Worm (Caenorhabditis elegans): ENCODE data around the gene tpp-2.
A peak's percentile ranks its signal among the peaks of the same experiment; 100 is the strongest.

The tpp-2 gene

ce11 chrII:6047639-6048159, 49.7 kb downstream of the tpp-2 start, which contains the start of the genes R12C12.6 and ran-5 (continued):
- TF ChIP-seq Y53F4B.3 (GFP tag; IDR thresholded peaks at IDR 0.05), result no peak
- no peak for TF ChIP-seq hlh-26 (GFP tag; conservative IDR thresholded peaks at IDR 0.05)
- no peak for TF ChIP-seq madf-10 (tag; optimal IDR thresholded peaks at IDR 0.05)
- no peak for TF ChIP-seq B0261.1 (tag; optimal IDR thresholded peaks at IDR 0.05)
- TF ChIP-seq lir-1 (GFP tag; conservative IDR thresholded peaks at IDR 0.05), result peak; percentile 62
- peak; percentile 11 for TF ChIP-seq unc-130 (GFP tag; optimal IDR thresholded peaks at IDR 0.05)
- no peak; the same call in 1 of the 2 replicates for TF ChIP-seq ceh-91 (GFP tag; IDR thresholded peaks at IDR 0.05)
- TF ChIP-seq cebp-1 (GFP tag; IDR thresholded peaks at IDR 0.05), result no peak
- peak; percentile 80 for TF ChIP-seq cebp-1 (tag; optimal IDR thresholded peaks at IDR 0.05)
- TF ChIP-seq let-607 (tag; optimal IDR thresholded peaks at IDR 0.05), result peak in 1 of 2 experiments; percentile 69
- TF ChIP-seq F52B5.7 (tag; optimal IDR thresholded peaks at IDR 0.05), result no peak
- no peak for TF ChIP-seq B0019.2 (GFP tag; conservative IDR thresholded peaks at IDR 0.05)
- peak; percentile 73 for TF ChIP-seq tlf-1 (GFP tag; optimal IDR thresholded peaks at IDR 0.05)
- TF ChIP-seq ztf-28 (GFP tag; IDR thresholded peaks at IDR 0.05), result no peak
- TF ChIP-seq Y56A3A.18 (GFP tag; IDR thresholded peaks at IDR 0.05), result peak; percentile 81
- peak; percentile 60 for TF ChIP-seq tbp1 (GFP tag; optimal IDR thresholded peaks at IDR 0.05)
- TF ChIP-seq madf-6 (GFP tag; IDR thresholded peaks at IDR 0.05), result peak; percentile 84
- TF ChIP-seq F39B2.1 (GFP tag; IDR thresholded peaks at IDR 0.05), result no peak
- TF ChIP-seq unc-62 (GFP tag; optimal IDR thresholded peaks at IDR 0.05), result no peak
- no peak for TF ChIP-seq ceh-79 (tag; optimal IDR thresholded peaks at IDR 0.05)
- TF ChIP-seq ccch-3 (GFP tag; optimal IDR thresholded peaks at IDR 0.05), result no peak
- peak; percentile 41 for TF ChIP-seq him-1 (tag; optimal IDR thresholded peaks at IDR 0.05)
- no peak for TF ChIP-seq mes-4 (tag; optimal IDR thresholded peaks at IDR 0.05)
- TF ChIP-seq ztf-25 (GFP tag; IDR thresholded peaks at IDR 0.05), result no peak
- TF ChIP-seq egl-44 (GFP tag; IDR thresholded peaks at IDR 0.05), result no peak
- peak; percentile 72 for TF ChIP-seq lsl-1 (GFP tag; optimal IDR thresholded peaks at IDR 0.05)
- no peak for TF ChIP-seq sptf-2 (GFP tag; optimal IDR thresholded peaks at IDR 0.05)
- TF ChIP-seq ama-1 (optimal IDR thresholded peaks at IDR 0.05), result no peak
- TF ChIP-seq ama-1 (GFP tag; optimal IDR thresholded peaks at IDR 0.05), result no peak
- TF ChIP-seq ztf-6 (GFP tag; IDR thresholded peaks at IDR 0.05), result no peak
- peak; percentile 88; the same call in 1 of the 2 replicates for TF ChIP-seq dox-1 (GFP tag; IDR thresholded peaks at IDR 0.05)
- TF ChIP-seq tbx-9 (tag; optimal IDR thresholded peaks at IDR 0.05; ENCODE audit: borderline replicate concordance), result no peak
- TF ChIP-seq nhr-90 (tag; optimal IDR thresholded peaks at IDR 0.05), result no peak
- 0 out of 2 replicates have a peak, but pooled peaks have one; percentile 68 for TF ChIP-seq cebp-2 (GFP tag; IDR thresholded peaks at IDR 0.05)
- TF ChIP-seq ztf-26 (tag; optimal IDR thresholded peaks at IDR 0.05), result no peak
- TF ChIP-seq nfya-1 (tag; optimal IDR thresholded peaks at IDR 0.05; ENCODE audit: borderline replicate concordance, insufficient read depth), result no peak
- TF ChIP-seq B0336.3 (GFP tag; IDR thresholded peaks at IDR 0.05), result peak; percentile 65; the same call in 1 of the 2 replicates

- TF ChIP-seq lsl-1 (GFP tag; optimal IDR thresholded peaks at IDR 0.05), result no peak
- no peak for TF ChIP-seq hmg-1.2 (GFP tag; IDR thresholded peaks at IDR 0.05)
- TF ChIP-seq B0336.3 (GFP tag; IDR thresholded peaks at IDR 0.05), result no peak
- no peak for TF ChIP-seq madf-8 (GFP tag; conservative IDR thresholded peaks at IDR 0.05)
- peak; percentile 36; the same call in 1 of the 2 replicates for TF ChIP-seq madf-6 (GFP tag; IDR thresholded peaks at IDR 0.05)
- TF ChIP-seq ztf-6 (GFP tag; IDR thresholded peaks at IDR 0.05), result no peak
- TF ChIP-seq attf-5 (GFP tag; optimal IDR thresholded peaks at IDR 0.05), result no peak
- peak; percentile 60 for TF ChIP-seq ztf-18 (tag; optimal IDR thresholded peaks at IDR 0.05)
- no peak for TF ChIP-seq ztf-26 (tag; optimal IDR thresholded peaks at IDR 0.05)
Measured at ce11 chrII:6046023-6046631, 51.3 kb downstream of the tpp-2 start.
